Worm (Caenorhabditis elegans): ENCODE measurements around the gene T11F9.21.
A peak's percentile ranks its signal among the peaks of the same experiment; 100 is the strongest.

Gene T11F9.21

DNA sequence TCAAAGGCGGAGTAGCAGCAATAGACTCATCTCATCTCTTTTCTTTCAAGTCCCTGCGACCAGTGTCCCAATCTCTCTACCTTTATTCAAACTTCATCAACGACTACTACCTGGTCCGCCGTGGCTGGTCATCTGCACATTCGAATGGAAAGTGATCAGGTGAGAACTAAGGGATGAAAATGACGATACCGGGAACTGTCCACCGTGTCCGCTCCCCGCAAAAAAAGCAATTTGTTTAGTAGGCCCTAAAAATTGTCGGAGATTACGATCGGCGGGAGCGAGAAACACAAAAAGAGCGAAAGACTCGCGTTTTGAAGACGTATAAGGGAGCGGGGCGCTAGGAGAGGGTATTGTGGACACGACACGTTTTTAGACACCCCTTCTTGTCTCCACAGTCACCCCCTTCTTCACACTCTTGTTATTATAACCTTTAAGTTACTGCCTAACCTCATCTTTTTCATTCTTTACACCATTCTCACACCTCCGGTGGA is 29.5 kb upstream of the T11F9.21 start, which contains the start of gene zipt-16:
Gene zipt-16, plus strand, starts transcription at position 51 of the 491 bp plus-strand sequence.
- TF ChIP-seq ztf-11 (tag; optimal IDR thresholded peaks at IDR 0.05) (no peak), egl-5 (tag; optimal IDR thresholded peaks at IDR 0.05) (no peak), elt-1 (tag; optimal IDR thresholded peaks at IDR 0.05) (peak; percentile 13), daf-12 (tag; optimal IDR thresholded peaks at IDR 0.05) (no peak), lsy-12 (tag; optimal IDR thresholded peaks at IDR 0.05) (no peak), snpc-4 (tag; optimal IDR thresholded peaks at IDR 0.05) (no peak), nhr-11 (tag; optimal IDR thresholded peaks at IDR 0.05) (no peak)

DNA sequence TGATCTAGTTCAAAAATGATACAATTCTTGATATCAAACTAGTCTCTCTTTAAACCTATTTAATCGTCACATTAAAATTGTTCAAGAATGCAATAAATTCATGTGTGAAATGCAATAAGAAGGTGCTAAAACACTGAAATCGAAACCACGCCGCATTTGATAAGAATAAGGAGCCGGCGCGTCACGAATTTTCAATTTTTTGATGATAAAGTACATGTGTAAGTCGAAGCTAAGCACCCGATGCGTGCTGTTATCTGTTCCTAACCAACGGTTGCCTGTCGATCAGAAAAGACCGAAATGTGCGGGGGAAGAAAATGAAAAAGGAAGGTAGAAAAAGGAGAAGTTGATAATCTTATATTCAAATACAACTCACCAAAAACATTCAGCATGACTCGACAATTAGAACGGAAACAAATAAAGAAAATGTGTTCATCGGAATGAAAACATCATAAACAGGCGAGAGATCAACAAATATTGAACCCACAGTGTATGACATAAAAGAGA is 22.3 kb upstream of the T11F9.21 start, which contains the start of gene aat-6:
Gene aat-6, minus strand, starts transcription at position 454 of the 504 bp plus-strand sequence.
- TF ChIP-seq daf-12 (tag; optimal IDR thresholded peaks at IDR 0.05), result no peak
- TF ChIP-seq egl-27 (tag; optimal IDR thresholded peaks at IDR 0.05), result no peak
- no peak for TF ChIP-seq R02D3.7 (tag; optimal IDR thresholded peaks at IDR 0.05)
- no peak for TF ChIP-seq nhr-237 (tag; optimal IDR thresholded peaks at IDR 0.05)
- TF ChIP-seq nhr-11 (tag; optimal IDR thresholded peaks at IDR 0.05), result no peak
- TF ChIP-seq jun-1 (tag; optimal IDR thresholded peaks at IDR 0.05), result peak; percentile 37
- no peak for TF ChIP-seq nhr-25 (tag; optimal IDR thresholded peaks at IDR 0.05)
- TF ChIP-seq lsy-12 (tag; optimal IDR thresholded peaks at IDR 0.05), result no peak
- no peak for TF ChIP-seq nhr-23 (tag; optimal IDR thresholded peaks at IDR 0.05)
- no peak for TF ChIP-seq ceh-82 (tag; optimal IDR thresholded peaks at IDR 0.05)
- TF ChIP-seq hmg-11 (tag; optimal IDR thresholded peaks at IDR 0.05), result no peak
- no peak for TF ChIP-seq snpc-4 (tag; optimal IDR thresholded peaks at IDR 0.05)
- no peak for TF ChIP-seq lin-39 (tag; optimal IDR thresholded peaks at IDR 0.05)
- no peak for TF ChIP-seq fkh-2 (tag; optimal IDR thresholded peaks at IDR 0.05)
- TF ChIP-seq nhr-76 (tag; optimal IDR thresholded peaks at IDR 0.05), result no peak
- TF ChIP-seq lin-15B (tag; optimal IDR thresholded peaks at IDR 0.05), result no peak
- TF ChIP-seq pqm-1 (tag; optimal IDR thresholded peaks at IDR 0.05), result peak; percentile 86
- no peak for TF ChIP-seq unc-62 (GFP tag; optimal IDR thresholded peaks at IDR 0.05)
- TF ChIP-seq fos-1 (tag; optimal IDR thresholded peaks at IDR 0.05), result no peak
- TF ChIP-seq skn-1 (tag; optimal IDR thresholded peaks at IDR 0.05), result no peak
- TF ChIP-seq mml-1 (tag; optimal IDR thresholded peaks at IDR 0.05), result no peak
- TF ChIP-seq ama-1 (optimal IDR thresholded peaks at IDR 0.05), result no peak
- TF ChIP-seq elt-2 (tag; optimal IDR thresholded peaks at IDR 0.05), result peak; percentile 97
- TF ChIP-seq egl-5 (tag; optimal IDR thresholded peaks at IDR 0.05), result no peak
- TF ChIP-seq tbx-2 (tag; optimal IDR thresholded peaks at IDR 0.05), result no peak
- TF ChIP-seq ceh-16 (tag; optimal IDR thresholded peaks at IDR 0.05), result no peak

DNA sequence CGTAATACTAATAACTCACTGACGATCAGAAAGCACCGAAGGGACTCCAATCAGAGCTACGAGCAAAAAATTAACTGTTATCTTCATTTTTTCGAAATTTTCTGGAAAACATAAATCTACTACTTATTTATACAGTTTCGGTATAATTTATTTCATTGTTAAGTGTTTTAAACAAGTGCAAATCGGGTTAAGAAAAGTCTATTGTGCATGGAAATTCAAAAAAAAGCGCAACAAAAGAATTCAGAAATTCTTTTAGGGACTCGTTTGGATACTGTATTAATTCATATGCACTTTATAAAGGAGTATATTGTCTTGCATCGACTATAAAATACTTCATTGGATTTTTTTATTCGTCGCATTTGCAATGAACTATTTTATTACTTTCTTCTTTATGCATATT is 20.3 kb upstream of the T11F9.21 start, which contains the start of the genes nas-20 and nas-21:
Gene nas-20, minus strand, starts transcription at position 101 of the 400 bp plus-strand sequence.
Gene nas-21, plus strand, starts transcription at position 356 of the 400 bp plus-strand sequence.
- no peak for TF ChIP-seq egl-5 (tag; optimal IDR thresholded peaks at IDR 0.05)
- no peak for TF ChIP-seq lsy-12 (tag; optimal IDR thresholded peaks at IDR 0.05)
- no peak for TF ChIP-seq eor-1 (tag; optimal IDR thresholded peaks at IDR 0.05)
- TF ChIP-seq pha-4 (tag; optimal IDR thresholded peaks at IDR 0.05), result no peak
- TF ChIP-seq nhr-28 (tag; optimal IDR thresholded peaks at IDR 0.05), result no peak
- no peak for TF ChIP-seq nhr-12 (tag; optimal IDR thresholded peaks at IDR 0.05)
- TF ChIP-seq elt-2 (tag; optimal IDR thresholded peaks at IDR 0.05), result no peak
- TF ChIP-seq mml-1 (tag; optimal IDR thresholded peaks at IDR 0.05), result no peak
- no peak for TF ChIP-seq pqm-1 (tag; optimal IDR thresholded peaks at IDR 0.05)
- TF ChIP-seq zag-1 (tag; optimal IDR thresholded peaks at IDR 0.05), result no peak

DNA sequence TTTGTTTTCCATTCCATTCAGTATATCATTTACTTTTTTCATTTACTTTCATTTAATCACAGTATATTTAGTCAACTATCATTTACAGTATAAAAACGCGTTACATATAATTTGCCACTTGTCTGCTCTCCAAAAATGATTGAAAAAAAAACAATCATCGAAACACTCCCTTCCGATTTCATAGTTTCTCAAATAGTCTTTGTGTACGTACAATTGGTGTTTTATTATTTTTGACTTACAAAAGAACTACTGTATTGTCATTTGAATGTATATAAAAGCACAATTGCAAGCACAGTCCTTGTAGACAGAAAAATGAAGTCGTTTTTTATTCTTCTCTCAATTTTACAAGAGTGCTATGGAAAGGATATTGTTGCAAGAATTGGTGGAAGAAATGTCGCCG is 18.2 kb upstream of the T11F9.21 start, which contains the start of gene nas-22:
Gene nas-22, plus strand, starts transcription at position 301 of the 400 bp plus-strand sequence.
- TF ChIP-seq lin-15B (tag; optimal IDR thresholded peaks at IDR 0.05), result no peak
- TF ChIP-seq elt-2 (tag; optimal IDR thresholded peaks at IDR 0.05), result no peak
- TF ChIP-seq tbx-2 (tag; optimal IDR thresholded peaks at IDR 0.05), result no peak
- TF ChIP-seq nhr-23 (tag; optimal IDR thresholded peaks at IDR 0.05), result no peak
- no peak for TF ChIP-seq ama-1 (optimal IDR thresholded peaks at IDR 0.05)
- no peak for TF ChIP-seq elt-1 (tag; optimal IDR thresholded peaks at IDR 0.05)
- no peak for TF ChIP-seq skn-1 (tag; optimal IDR thresholded peaks at IDR 0.05)
- TF ChIP-seq ceh-9 (tag; optimal IDR thresholded peaks at IDR 0.05), result no peak
- TF ChIP-seq nfya-1 (tag; optimal IDR thresholded peaks at IDR 0.05; ENCODE audit: insufficient read depth), result no peak
- TF ChIP-seq hmg-11 (tag; optimal IDR thresholded peaks at IDR 0.05), result no peak
- TF ChIP-seq unc-39 (tag; optimal IDR thresholded peaks at IDR 0.05), result no peak
- no peak for TF ChIP-seq lin-39 (tag; optimal IDR thresholded peaks at IDR 0.05)
- TF ChIP-seq fos-1 (tag; optimal IDR thresholded peaks at IDR 0.05), result no peak
- TF ChIP-seq mdl-1 (tag; optimal IDR thresholded peaks at IDR 0.05), result no peak
- no peak for TF ChIP-seq eor-1 (tag; optimal IDR thresholded peaks at IDR 0.05)
- no peak for TF ChIP-seq nhr-77 (tag; optimal IDR thresholded peaks at IDR 0.05)
- TF ChIP-seq nhr-43 (tag; optimal IDR thresholded peaks at IDR 0.05; ENCODE audit: poor library complexity, severe bottlenecking), result no peak
- no peak for TF ChIP-seq nhr-67 (tag; optimal IDR thresholded peaks at IDR 0.05)
- TF ChIP-seq daf-12 (tag; optimal IDR thresholded peaks at IDR 0.05), result no peak
